Fruit fly (Drosophila melanogaster) whole organism, pupa: ENCODE measurements around the gene CG34265.

Experiments
- CG12605 ChIP-seq: fragments of 200-800 bp; sonication (Bioruptor generic); IDR thresholded peaks from 2 replicates; pipeline ENCODE4 v1.3.6; 2022; ENCODE audit warnings: missing biosample characterization, missing genetic modification characterization
- CG15710 ChIP-seq: fragments of 200-800 bp; sonication (Bioruptor generic); optimal IDR thresholded peaks from 2 replicates; lab custom pipeline; 2018; ENCODE audit warnings: missing biosample characterization, mild to moderate bottlenecking, missing genetic modification characterization, moderate library complexity
- CG32121 ChIP-seq: fragments of 200-800 bp; sonication (Bioruptor generic); IDR thresholded peaks from 2 replicates; pipeline ENCODE4 v1.3.6; 2022; ENCODE audit warnings: missing biosample characterization, missing genetic modification characterization
- CG34367 ChIP-seq: fragments of 200-800 bp; sonication (Bioruptor generic); optimal IDR thresholded peaks from 2 replicates; lab custom pipeline; 2018; ENCODE audit warnings: missing biosample characterization, mild to moderate bottlenecking, missing genetic modification characterization
- CG4496 ChIP-seq: fragments of 200-800 bp; sonication (Bioruptor generic); IDR thresholded peaks from 3 replicates; pipeline ENCODE4 v1.3.6; 2022; ENCODE audit warnings: missing biosample characterization, missing genetic modification characterization
- CG8301 ChIP-seq: fragments of 200-800 bp; sonication (Bioruptor generic); optimal IDR thresholded peaks from 2 replicates; lab custom pipeline; 2018; ENCODE audit warnings: missing biosample characterization, mild to moderate bottlenecking, missing genetic modification characterization
- EcR ChIP-seq: fragments of 200-800 bp; sonication (Bioruptor generic); optimal IDR thresholded peaks from 3 replicates; lab custom pipeline; 2019; ENCODE audit warnings: missing biosample characterization, missing genetic modification characterization, mild to moderate bottlenecking, moderate library complexity, missing genetic modification reagents
- Ets98B ChIP-seq: fragments of 200-800 bp; sonication (Bioruptor generic); IDR thresholded peaks from 2 replicates; pipeline ENCODE4 v1.3.6; 2022; ENCODE audit warnings: missing biosample characterization, missing genetic modification characterization
- Pif1B ChIP-seq: fragments of 200-800 bp; sonication (Bioruptor generic); optimal IDR thresholded peaks from 3 replicates; lab custom pipeline; 2016; ENCODE audit warnings: missing biosample characterization, missing genetic modification characterization
- Snoo ChIP-seq: fragments of 200-800 bp; sonication (Bioruptor generic); optimal IDR thresholded peaks from 3 replicates; lab custom pipeline; 2017; ENCODE audit warnings: missing biosample characterization, mild to moderate bottlenecking, missing genetic modification characterization, inconsistent platforms
- fd96Ca ChIP-seq: fragments of 200-800 bp; sonication (Bioruptor generic); IDR thresholded peaks from 3 replicates; pipeline ENCODE4 v1.3.6; 2022; ENCODE audit warnings: missing biosample characterization, missing genetic modification characterization
- gl ChIP-seq: fragments of 200-800 bp; sonication (Bioruptor generic); optimal IDR thresholded peaks from 2 replicates; lab custom pipeline; 2018; ENCODE audit warnings: missing biosample characterization, mild to moderate bottlenecking, missing genetic modification characterization
- rn ChIP-seq: fragments of 200-800 bp; sonication (Bioruptor generic); IDR thresholded peaks from 2 replicates; pipeline ENCODE4 v1.3.6; 2022; ENCODE audit warnings: missing biosample characterization, missing genetic modification characterization

DNA sequence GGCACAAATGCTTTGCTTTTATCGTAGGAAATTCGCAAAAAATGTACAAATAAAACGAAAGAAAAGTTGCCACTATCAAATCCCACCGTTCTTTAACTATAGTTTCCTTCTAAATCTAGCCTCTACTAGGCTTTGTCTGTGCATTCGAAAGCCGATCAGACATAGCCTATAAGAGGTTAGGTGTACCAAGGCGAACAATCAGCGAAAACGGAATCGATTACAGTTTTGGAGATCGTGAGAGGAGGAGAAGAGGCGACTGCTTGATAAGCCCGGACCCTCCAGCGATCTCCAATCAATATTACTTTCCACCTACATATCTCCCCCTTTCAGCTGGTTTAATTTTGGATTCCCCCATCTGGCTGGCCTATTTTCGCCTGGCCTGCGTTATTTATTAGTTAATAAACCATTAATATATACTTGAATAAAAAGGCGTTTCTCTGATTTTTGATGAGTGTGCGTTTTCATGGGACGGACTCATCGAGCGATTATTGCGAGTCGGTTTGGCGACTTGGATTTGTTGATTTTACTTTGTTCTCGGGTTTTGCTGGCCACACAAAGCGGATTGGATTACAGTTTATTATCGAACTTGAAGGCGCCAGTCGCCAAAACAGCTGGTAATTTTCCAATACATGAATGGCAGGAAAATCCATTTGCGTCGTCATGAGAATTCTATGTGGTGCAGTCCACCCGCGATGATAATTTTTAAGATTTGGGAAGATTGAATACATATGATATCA lies 17.2 kb upstream of the CG34265 start:
- TF ChIP-seq CG12605 (GFP tag; lab: Robert Waterston, UW) (no peak), Pif1B (no peak), Ets98B (GFP tag; lab: Robert Waterston, UW) (no peak), fd96Ca (GFP tag; lab: Robert Waterston, UW) (no peak), CG8301 (tag; lab: Kevin White, UChicago) (no peak), rn (GFP tag; lab: Robert Waterston, UW) (no peak), Snoo (tag; lab: Kevin White, UChicago) (no peak), CG32121 (no peak), CG34367 (tag; lab: Kevin White, UChicago) (no peak), EcR (GFP tag; lab: Kevin White, UChicago) (no peak), gl (tag; lab: Kevin White, UChicago) (no peak), CG15710 (tag; lab: Kevin White, UChicago) (no peak), CG4496 (GFP tag; lab: Robert Waterston, UW) (no peak)
